Worm (Caenorhabditis elegans) whole organism, L1 larva: ENCODE data around the gene dhhc-8.
A peak's percentile ranks its signal among the peaks of the same experiment; 100 is the strongest.

Experiments used
- C16A3.4 ChIP-seq: fragments of 150-350 bp; optimal IDR thresholded peaks from 2 replicates; lab custom pipeline; 2014; ENCODE audit warnings: missing biosample characterization, missing genetic modification characterization
- F16B12.6 ChIP-seq: fragments of 150-350 bp; optimal IDR thresholded peaks from 2 replicates; lab custom pipeline; 2014; ENCODE audit warnings: missing biosample characterization, missing genetic modification characterization
- aha-1 ChIP-seq: fragments of 150-350 bp; optimal IDR thresholded peaks from 2 replicates; lab custom pipeline; 2014; ENCODE audit warnings: missing biosample characterization, missing genetic modification characterization
- alr-1 ChIP-seq: fragments of 200-800 bp; sonication (Bioruptor generic); optimal IDR thresholded peaks from 2 replicates; lab custom pipeline; 2018; ENCODE audit warnings: borderline replicate concordance, mild to moderate bottlenecking, missing genetic modification characterization, missing compliant biosample characterization
- ama-1 ChIP-seq: fragments of 150-350 bp; optimal IDR thresholded peaks from 2 replicates; lab custom pipeline; 2014
- ceh-63 ChIP-seq: fragments of 200-800 bp; sonication (Bioruptor generic); optimal IDR thresholded peaks from 2 replicates; lab custom pipeline; 2018; ENCODE audit warnings: mild to moderate bottlenecking, missing genetic modification characterization, missing compliant biosample characterization
- ceh-8 ChIP-seq: fragments of 200-800 bp; sonication (Bioruptor generic); optimal IDR thresholded peaks from 2 replicates; lab custom pipeline; 2018; ENCODE audit warnings: mild to moderate bottlenecking, missing genetic modification characterization, moderate library complexity, missing compliant biosample characterization
- ceh-82 ChIP-seq, 3 experiments: fragments of 150-350 bp in 1 of 3; sonication (generic microtip) in 2 of 3; optimal IDR thresholded peaks; 2 replicates each; lab custom pipeline; 2014 to 2017; ENCODE audit warnings: missing biosample characterization in 3 of 3, missing genetic modification characterization in 3 of 3
- ces-1 ChIP-seq: fragments of 150-350 bp; optimal IDR thresholded peaks from 2 replicates; lab custom pipeline; 2014; ENCODE audit warnings: missing biosample characterization, missing genetic modification reagents, missing genetic modification characterization
- dpl-1 ChIP-seq, 3 experiments: fragments of 150-350 bp in 2 of 3; sonication (generic microtip) in 1 of 3; optimal IDR thresholded peaks; 2 replicates each; lab custom pipeline; 2014 to 2017; ENCODE audit warnings: missing biosample characterization in 3 of 3, missing genetic modification characterization in 3 of 3, missing genetic modification reagents in 3 of 3
- dsc-1 ChIP-seq: sonication (generic microtip); optimal IDR thresholded peaks from 2 replicates; lab custom pipeline; 2016; ENCODE audit warnings: mild to moderate bottlenecking, missing genetic modification characterization, missing compliant biosample characterization
- efl-1 ChIP-seq, 4 experiments: fragments of 150-350 bp; optimal IDR thresholded peaks in 3 of 4; peaks in 1 of 4; 1 replicate in 1 of 4; 2 replicates in 3 of 4; lab custom pipeline; 2014; ENCODE audit warnings: missing biosample characterization in 2 of 4, missing genetic modification characterization in 2 of 4, missing genetic modification reagents in 2 of 4
- efl-3 ChIP-seq: fragments of 200-800 bp; sonication (Bioruptor generic); optimal IDR thresholded peaks from 2 replicates; lab custom pipeline; 2018; ENCODE audit warnings: mild to moderate bottlenecking, missing genetic modification characterization, missing compliant biosample characterization
- egl-27 ChIP-seq, 2 experiments: fragments of 150-350 bp in 1 of 2; sonication (generic microtip); optimal IDR thresholded peaks; 3 replicates each; lab custom pipeline; 2017 to 2018; ENCODE audit warnings: missing biosample characterization in 2 of 2, missing genetic modification characterization in 2 of 2, missing genetic modification reagents in 2 of 2
- ets-5 ChIP-seq: fragments of 200-800 bp; sonication (Bioruptor generic); IDR thresholded peaks from 2 replicates; pipeline ENCODE4 v1.3.6; 2022; ENCODE audit warnings: missing genetic modification characterization, missing compliant biosample characterization
- fos-1 ChIP-seq: fragments of 150-350 bp; optimal IDR thresholded peaks from 2 replicates; lab custom pipeline; 2014; ENCODE audit warnings: missing biosample characterization, missing genetic modification characterization
- hlh-4 ChIP-seq: sonication (generic microtip); optimal IDR thresholded peaks from 2 replicates; lab custom pipeline; 2016; ENCODE audit warnings: mild to moderate bottlenecking, missing genetic modification characterization, missing compliant biosample characterization
- irx-1 ChIP-seq: sonication (generic microtip); optimal IDR thresholded peaks from 2 replicates; lab custom pipeline; 2016; ENCODE audit warnings: missing genetic modification characterization, missing compliant biosample characterization
- jun-1 ChIP-seq: fragments of 150-350 bp; optimal IDR thresholded peaks from 2 replicates; lab custom pipeline; 2014; ENCODE audit warnings: missing biosample characterization, missing genetic modification reagents, missing genetic modification characterization
- lin-14 ChIP-seq: fragments of 200-800 bp; sonication (Bioruptor generic); optimal IDR thresholded peaks from 2 replicates; lab custom pipeline; 2018; ENCODE audit warnings: mild to moderate bottlenecking, missing genetic modification characterization, moderate library complexity, missing compliant biosample characterization
- lir-3 ChIP-seq: sonication (generic microtip); optimal IDR thresholded peaks from 2 replicates; lab custom pipeline; 2016; ENCODE audit warnings: mild to moderate bottlenecking, missing genetic modification characterization, moderate library complexity, missing compliant biosample characterization; ENCODE audit not compliant: poor library complexity
- lsy-2 ChIP-seq, 2 experiments: fragments of 150-350 bp; optimal IDR thresholded peaks; 2 replicates each; lab custom pipeline; 2014; ENCODE audit warnings: missing biosample characterization in 2 of 2, missing genetic modification characterization in 2 of 2
- mab-9 ChIP-seq: fragments of 200-800 bp; sonication (Bioruptor generic); IDR thresholded peaks from 2 replicates; pipeline ENCODE4 v1.3.6; 2022; ENCODE audit warnings: missing genetic modification reagents, missing genetic modification characterization, missing compliant biosample characterization
- mdl-1 ChIP-seq, 2 experiments: fragments of 150-350 bp; optimal IDR thresholded peaks; 2 replicates each; lab custom pipeline; 2014 to 2017; ENCODE audit warnings: missing biosample characterization in 2 of 2, missing genetic modification characterization in 2 of 2, inconsistent platforms in 1 of 2
- mef-2 ChIP-seq: fragments of 150-350 bp; optimal IDR thresholded peaks from 2 replicates; lab custom pipeline; 2014; ENCODE audit warnings: missing biosample characterization, missing genetic modification characterization
- mep-1 ChIP-seq: fragments of 150-350 bp; optimal IDR thresholded peaks from 2 replicates; lab custom pipeline; 2014; ENCODE audit warnings: missing biosample characterization, missing genetic modification characterization
- nhr-19 ChIP-seq: fragments of 200-800 bp; sonication (Bioruptor generic); conservative IDR thresholded peaks from 2 replicates; pipeline ENCODE4 v1.3.6; 2022; ENCODE audit warnings: missing genetic modification characterization, missing compliant biosample characterization
- nhr-20 ChIP-seq: sonication (generic microtip); optimal IDR thresholded peaks from 2 replicates; lab custom pipeline; 2016; ENCODE audit warnings: mild to moderate bottlenecking, missing genetic modification characterization, missing compliant biosample characterization
- nhr-237 ChIP-seq: fragments of 150-350 bp; optimal IDR thresholded peaks from 2 replicates; lab custom pipeline; 2014; ENCODE audit warnings: missing biosample characterization, missing genetic modification characterization
- nhr-47 ChIP-seq: sonication (generic microtip); optimal IDR thresholded peaks from 2 replicates; lab custom pipeline; 2016; ENCODE audit warnings: mild to moderate bottlenecking, missing genetic modification characterization, moderate library complexity, missing compliant biosample characterization
- nhr-71 ChIP-seq: sonication (generic microtip); optimal IDR thresholded peaks from 2 replicates; lab custom pipeline; 2016; ENCODE audit warnings: mild to moderate bottlenecking, missing genetic modification characterization, moderate library complexity, missing compliant biosample characterization
- nhr-77 ChIP-seq: fragments of 150-350 bp; optimal IDR thresholded peaks from 2 replicates; lab custom pipeline; 2014; ENCODE audit warnings: missing biosample characterization, missing genetic modification characterization
- nhr-85 ChIP-seq: sonication (generic microtip); peaks from one replicate; lab custom pipeline; 2016; ENCODE audit warnings: missing genetic modification characterization, inconsistent platforms, missing compliant biosample characterization
- rnt-1 ChIP-seq: sonication (generic microtip); optimal IDR thresholded peaks from 2 replicates; lab custom pipeline; 2016; ENCODE audit warnings: mild to moderate bottlenecking, missing genetic modification characterization, moderate library complexity, missing compliant biosample characterization
- skn-1 ChIP-seq: fragments of 150-350 bp; optimal IDR thresholded peaks from 2 replicates; lab custom pipeline; 2014; ENCODE audit warnings: missing biosample characterization, missing genetic modification characterization
- snpc-4 ChIP-seq: fragments of 150-350 bp; optimal IDR thresholded peaks from 2 replicates; lab custom pipeline; 2014; ENCODE audit warnings: missing biosample characterization, missing genetic modification characterization
- sox-4 ChIP-seq: sonication (generic microtip); optimal IDR thresholded peaks from 2 replicates; lab custom pipeline; 2016; ENCODE audit warnings: missing genetic modification characterization, missing compliant biosample characterization
- sup-37 ChIP-seq: fragments of 200-800 bp; sonication (Bioruptor generic); optimal IDR thresholded peaks from 2 replicates; lab custom pipeline; 2018; ENCODE audit warnings: mild to moderate bottlenecking, missing genetic modification characterization, missing compliant biosample characterization
- tbx-2 ChIP-seq: sonication (generic microtip); optimal IDR thresholded peaks from 2 replicates; lab custom pipeline; 2016; ENCODE audit warnings: missing genetic modification characterization, missing compliant biosample characterization
- unc-130 ChIP-seq: fragments of 150-350 bp; optimal IDR thresholded peaks from 2 replicates; lab custom pipeline; 2017; ENCODE audit warnings: missing biosample characterization, missing genetic modification characterization, inconsistent platforms
- unc-62 ChIP-seq: fragments of 150-350 bp; optimal IDR thresholded peaks from 2 replicates; lab custom pipeline; 2014; ENCODE audit warnings: missing biosample characterization, missing genetic modification reagents, missing genetic modification characterization
- unc-86 ChIP-seq: sonication (generic microtip); optimal IDR thresholded peaks from 2 replicates; lab custom pipeline; 2016; ENCODE audit warnings: missing genetic modification characterization, missing compliant biosample characterization
- unc-98 ChIP-seq: fragments of 200-800 bp; sonication (Bioruptor generic); IDR thresholded peaks from 2 replicates; pipeline ENCODE4 v1.3.6; 2022; ENCODE audit warnings: missing genetic modification characterization, missing compliant biosample characterization
- xbp-1 ChIP-seq: sonication (generic microtip); optimal IDR thresholded peaks from 2 replicates; lab custom pipeline; 2016; ENCODE audit warnings: missing genetic modification characterization, missing compliant biosample characterization
- zag-1 ChIP-seq: fragments of 150-350 bp; optimal IDR thresholded peaks from 2 replicates; lab custom pipeline; 2014; ENCODE audit warnings: missing biosample characterization, missing genetic modification characterization
- zip-4 ChIP-seq: fragments of 200-800 bp; sonication (Bioruptor generic); optimal IDR thresholded peaks from 2 replicates; lab custom pipeline; 2018; ENCODE audit warnings: mild to moderate bottlenecking, missing genetic modification characterization, moderate library complexity, missing compliant biosample characterization
- ztf-4 ChIP-seq: fragments of 150-350 bp; optimal IDR thresholded peaks from 2 replicates; lab custom pipeline; 2014; ENCODE audit warnings: missing biosample characterization, missing genetic modification characterization

dhhc-8 gene

DNA sequence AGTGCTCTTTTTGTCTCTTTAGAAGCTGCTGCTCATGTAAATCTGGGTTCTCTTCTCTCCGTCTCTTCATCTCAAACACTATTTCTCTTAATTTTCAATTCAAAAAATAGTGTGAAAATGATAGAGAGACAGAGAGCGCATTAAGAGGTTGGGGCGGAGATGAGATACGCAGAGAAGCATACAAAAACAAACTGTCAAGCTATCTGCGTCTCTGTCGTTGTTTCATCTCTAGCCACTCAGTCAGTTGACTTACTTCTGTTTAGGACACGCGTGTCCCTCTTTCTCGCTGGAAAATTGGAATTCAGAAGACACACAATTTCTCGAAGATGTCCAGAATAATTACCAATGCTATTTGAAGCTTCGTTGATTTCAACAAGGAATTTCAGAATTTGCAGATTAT lies 46.3 kb upstream of the dhhc-8 start (continued):
- TF ChIP-seq egl-27 (tag; optimal IDR thresholded peaks at IDR 0.05; lab: Kevin White, UChicago) = peak; percentile 68 to 90

DNA sequence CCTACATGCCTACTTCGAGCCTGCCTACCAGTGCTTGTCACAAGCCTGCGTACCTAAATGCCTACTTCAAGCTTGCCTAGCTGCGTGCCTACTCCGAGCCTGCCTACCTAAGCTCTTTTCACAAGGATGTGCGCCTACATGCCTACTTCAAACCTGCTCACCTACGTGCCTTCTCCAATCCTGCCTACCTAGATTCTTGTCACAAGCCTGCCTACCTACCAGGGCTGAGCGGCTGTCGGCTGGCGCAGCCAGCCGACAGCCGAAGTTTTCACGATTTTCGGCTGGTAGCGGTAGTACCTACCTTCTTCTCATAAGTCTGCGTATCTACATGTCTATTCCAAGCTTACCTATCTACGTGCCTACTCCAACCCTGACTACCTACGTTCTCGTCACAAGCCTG lies 45.7 kb upstream of the dhhc-8 start:
- TF ChIP-seq tbx-2 (tag; lab: Kevin White, UChicago) (no peak), unc-130 (tag; lab: Kevin White, UChicago) (no peak), lin-14 (GFP tag; lab: Kevin White, UChicago) (no peak), ets-5 (0 out of 2 replicates have a peak, but pooled peaks have one; percentile 78), mab-9 (GFP tag; lab: Robert Waterston, UW) (peak; percentile 24; the same call in 1 of the 2 replicates), mep-1 (tag; lab: Kevin White, UChicago) (no peak), fos-1 (tag; lab: Kevin White, UChicago) (no peak), dsc-1 (no peak), rnt-1 (tag; lab: Kevin White, UChicago) (peak; percentile 7), hlh-4 (tag; lab: Kevin White, UChicago) (no peak), irx-1 (tag; lab: Kevin White, UChicago) (no peak), nhr-19 (GFP tag; lab: Robert Waterston, UW) (no peak), nhr-47 (tag; lab: Kevin White, UChicago) (no peak), F16B12.6 (tag; lab: Kevin White, UChicago) (no peak), unc-86 (tag; lab: Kevin White, UChicago) (no peak), mef-2 (no peak), mdl-1 (tag; optimal IDR thresholded peaks at IDR 0.05; lab: Kevin White, UChicago) (no peak)

DNA sequence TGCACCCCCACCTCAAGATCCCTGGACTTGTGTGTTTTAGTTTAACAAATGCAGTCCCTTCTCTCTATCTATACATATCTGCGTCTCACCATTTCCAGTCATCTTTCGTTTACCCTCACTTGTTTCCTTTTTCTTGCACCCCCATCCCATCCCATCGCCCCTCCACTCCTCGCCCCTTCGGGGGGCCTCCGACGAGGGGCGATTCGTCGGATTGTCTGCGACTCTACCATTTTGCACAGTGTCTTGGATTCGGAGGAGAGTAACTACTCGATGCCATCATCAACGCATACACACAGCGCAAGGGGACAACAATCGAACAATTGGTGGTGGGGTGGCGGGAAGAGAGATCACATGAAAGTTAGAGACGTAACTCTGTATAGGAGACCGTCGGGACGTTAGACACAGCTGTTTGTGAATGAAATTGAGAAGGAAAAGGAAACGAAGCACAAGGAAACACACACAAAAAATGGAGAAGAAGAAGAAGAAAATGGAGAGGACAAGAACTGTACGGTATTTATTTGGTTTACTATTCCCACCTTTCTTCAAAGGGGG lies 44.9 kb upstream of the dhhc-8 start:
- TF ChIP-seq efl-1 (optimal IDR thresholded peaks at IDR 0.05; lab: Kevin White, UChicago) = peak; percentile 78 to 84
- peak; percentile 52 to 95 for TF ChIP-seq efl-1 (GFP tag; optimal IDR thresholded peaks at IDR 0.05 in 1 of 2; lab: Kevin White, UChicago)
- TF ChIP-seq unc-98 = no peak
- TF ChIP-seq C16A3.4 (tag; lab: Kevin White, UChicago) = peak; percentile 92
- TF ChIP-seq dsc-1 = peak; percentile 93
- TF ChIP-seq nhr-85 = peak; percentile 98
- TF ChIP-seq ceh-63 (GFP tag; lab: Kevin White, UChicago) = no peak
- TF ChIP-seq ama-1 (lab: Kevin White, UChicago) = peak; percentile 89
- peak; percentile 88 to 96 (median 93) for TF ChIP-seq ceh-82 (tag; optimal IDR thresholded peaks at IDR 0.05; lab: Kevin White, UChicago)
- peak; percentile 96 for TF ChIP-seq nhr-77 (tag; lab: Kevin White, UChicago)
- peak; percentile 76 to 90 for TF ChIP-seq egl-27 (tag; optimal IDR thresholded peaks at IDR 0.05; lab: Kevin White, UChicago)
- TF ChIP-seq mef-2 = peak; percentile 91
- TF ChIP-seq zip-4 (GFP tag; lab: Kevin White, UChicago) = peak; percentile 79
- TF ChIP-seq jun-1 (tag; lab: Kevin White, UChicago) = peak; percentile 91
- peak; percentile 98 for TF ChIP-seq nhr-71 (tag; lab: Kevin White, UChicago)
- TF ChIP-seq ceh-8 (GFP tag; lab: Kevin White, UChicago) = peak; percentile 74
- peak; percentile 94 for TF ChIP-seq tbx-2 (tag; lab: Kevin White, UChicago)
- TF ChIP-seq ces-1 = peak; percentile 35
- peak; percentile 66 for TF ChIP-seq unc-62
- TF ChIP-seq zag-1 = peak; percentile 82
- peak; percentile 90 to 92 for TF ChIP-seq lsy-2 (tag; optimal IDR thresholded peaks at IDR 0.05; lab: Kevin White, UChicago)
- peak; percentile 92 for TF ChIP-seq nhr-47 (tag; lab: Kevin White, UChicago)
- peak; percentile 82 for TF ChIP-seq unc-130 (tag; lab: Kevin White, UChicago)
- peak; percentile 82 for TF ChIP-seq nhr-237
- peak; percentile 66 for TF ChIP-seq sup-37 (GFP tag; lab: Kevin White, UChicago)
- peak; percentile 92 for TF ChIP-seq ztf-4
- peak; percentile 52 for TF ChIP-seq lir-3 (tag; lab: Kevin White, UChicago)
- TF ChIP-seq rnt-1 (tag; lab: Kevin White, UChicago) = peak; percentile 83
- TF ChIP-seq skn-1 (tag; lab: Kevin White, UChicago) = peak; percentile 79
- TF ChIP-seq snpc-4 (tag; lab: Kevin White, UChicago) = peak; percentile 47
- peak; percentile 64 for TF ChIP-seq aha-1 (tag; lab: Kevin White, UChicago)
- TF ChIP-seq efl-3 (GFP tag; lab: Kevin White, UChicago) = no peak
- peak; percentile 88 for TF ChIP-seq xbp-1
- peak; percentile 96 for TF ChIP-seq nhr-20 (tag; lab: Kevin White, UChicago)
- TF ChIP-seq sox-4 (tag; lab: Kevin White, UChicago) = peak; percentile 88
- TF ChIP-seq alr-1 (tag; lab: Kevin White, UChicago) = no peak
- TF ChIP-seq dpl-1 (GFP tag; optimal IDR thresholded peaks at IDR 0.05; lab: Kevin White, UChicago) = peak; percentile 57 to 75 (median 60)
